Worm (Caenorhabditis elegans) whole organism, L4 larva: ENCODE results near the gene F39H12.1.

ENCODE experiments used
- F26F4.8 ChIP-seq: fragments of 200-800 bp; sonication (Bioruptor generic); conservative IDR thresholded peaks from 2 replicates; pipeline ENCODE4 v1.3.6; 2022; ENCODE audit warnings: missing genetic modification characterization, missing compliant biosample characterization
- F44E2.7 ChIP-seq: fragments of 200-800 bp; sonication (Bioruptor generic); IDR thresholded peaks from 2 replicates; pipeline ENCODE4 v2.1.2; 2022; ENCODE audit warnings: missing genetic modification characterization, missing compliant biosample characterization
- R02D3.7 ChIP-seq: fragments of 150-350 bp; sonication (generic microtip); optimal IDR thresholded peaks from 3 replicates; lab custom pipeline; 2014; ENCODE audit warnings: missing biosample characterization, missing genetic modification characterization
- T26A8.4 ChIP-seq: fragments of 200-800 bp; sonication (Bioruptor generic); IDR thresholded peaks from 2 replicates; pipeline ENCODE4 v1.3.6; 2022; ENCODE audit warnings: missing genetic modification characterization, missing compliant biosample characterization
- Y105C5A.15 ChIP-seq: fragments of 200-800 bp; sonication (Bioruptor generic); IDR thresholded peaks from 2 replicates; pipeline ENCODE4 v1.3.6; 2022; ENCODE audit warnings: missing genetic modification characterization, missing compliant biosample characterization
- Y48G9A.11 ChIP-seq: fragments of 200-800 bp; sonication (Bioruptor generic); IDR thresholded peaks from 2 replicates; pipeline ENCODE4 v1.3.6; 2022; ENCODE audit warnings: missing genetic modification reagents, missing genetic modification characterization, missing compliant biosample characterization
- aha-1 ChIP-seq: fragments of 150-350 bp; peaks from one replicate; lab custom pipeline; 2014; ENCODE audit warnings: missing biosample characterization, missing genetic modification characterization
- arid-1 ChIP-seq: fragments of 200-800 bp; sonication (Bioruptor generic); conservative IDR thresholded peaks from 2 replicates; pipeline ENCODE4 v1.3.6; 2022; ENCODE audit warnings: missing genetic modification reagents, missing genetic modification characterization, missing compliant biosample characterization
- attf-4 ChIP-seq: sonication (generic microtip); optimal IDR thresholded peaks from 3 replicates; lab custom pipeline; 2017; ENCODE audit warnings: missing biosample characterization, missing genetic modification characterization
- ceh-32 ChIP-seq: sonication (generic microtip); optimal IDR thresholded peaks from 2 replicates; lab custom pipeline; 2016; ENCODE audit warnings: mild to moderate bottlenecking, missing genetic modification characterization, missing compliant biosample characterization; ENCODE audit not compliant: poor library complexity
- ceh-44 ChIP-seq: fragments of 200-800 bp; sonication (Bioruptor generic); IDR thresholded peaks from 2 replicates; pipeline ENCODE4 v1.3.6; 2022; ENCODE audit warnings: missing genetic modification reagents, missing genetic modification characterization, missing compliant biosample characterization
- cey-2 ChIP-seq: sonication (generic microtip); optimal IDR thresholded peaks from 3 replicates; lab custom pipeline; 2017; ENCODE audit warnings: missing genetic modification characterization, mild to moderate bottlenecking, missing compliant biosample characterization, antibody characterized with exemption, borderline replicate concordance; ENCODE audit not compliant: insufficient read depth
- ctbp-1 ChIP-seq: fragments of 200-800 bp; sonication (Bioruptor generic); IDR thresholded peaks from 2 replicates; pipeline ENCODE4 v1.3.6; 2022; ENCODE audit warnings: missing genetic modification reagents, missing genetic modification characterization, missing compliant biosample characterization
- egl-27 ChIP-seq: sonication (generic microtip); optimal IDR thresholded peaks from 3 replicates; lab custom pipeline; 2017; ENCODE audit warnings: missing biosample characterization, missing genetic modification reagents, missing genetic modification characterization
- hmg-1.1 ChIP-seq: fragments of 200-800 bp; sonication (Bioruptor generic); IDR thresholded peaks from 2 replicates; pipeline ENCODE4 v1.3.6; 2022; ENCODE audit warnings: missing genetic modification reagents, missing genetic modification characterization, missing compliant biosample characterization
- lin-13 ChIP-seq: fragments of 150-350 bp; optimal IDR thresholded peaks from 2 replicates; lab custom pipeline; 2014; ENCODE audit warnings: missing biosample characterization, missing genetic modification reagents, missing genetic modification characterization
- lin-29 ChIP-seq: fragments of 200-800 bp; sonication (Bioruptor generic); IDR thresholded peaks from 2 replicates; pipeline ENCODE4 v1.3.6; 2022; ENCODE audit warnings: missing genetic modification reagents, missing genetic modification characterization, missing compliant biosample characterization
- lsy-2 ChIP-seq, 2 experiments: fragments of 150-350 bp in 1 of 2; sonication (generic microtip) in 1 of 2; optimal IDR thresholded peaks; 2 replicates each; lab custom pipeline; 2014 to 2017; ENCODE audit warnings: missing biosample characterization in 2 of 2, missing genetic modification characterization in 2 of 2
- nhr-28 ChIP-seq: fragments of 150-350 bp; optimal IDR thresholded peaks from 2 replicates; lab custom pipeline; 2014; ENCODE audit warnings: missing biosample characterization, missing genetic modification characterization
- nhr-42 ChIP-seq: fragments of 200-800 bp; sonication (Bioruptor generic); IDR thresholded peaks from 2 replicates; pipeline ENCODE4 v1.3.6; 2022; ENCODE audit warnings: missing genetic modification characterization, missing compliant biosample characterization
- nhr-77 ChIP-seq: fragments of 150-350 bp; optimal IDR thresholded peaks from 2 replicates; lab custom pipeline; 2014; ENCODE audit warnings: missing biosample characterization, missing genetic modification characterization
- php-3 ChIP-seq: fragments of 200-800 bp; sonication (Bioruptor generic); IDR thresholded peaks from 2 replicates; pipeline ENCODE4 v1.3.6; 2022; ENCODE audit warnings: missing genetic modification reagents, missing genetic modification characterization, missing compliant biosample characterization
- spr-3 ChIP-seq: fragments of 200-800 bp; sonication (Bioruptor generic); optimal IDR thresholded peaks from 2 replicates; lab custom pipeline; 2018; ENCODE audit warnings: mild to moderate bottlenecking, missing genetic modification characterization, missing compliant biosample characterization
- unc-62 ChIP-seq, 3 experiments: fragments of 150-350 bp in 1 of 3; sonication (generic microtip); optimal IDR thresholded peaks in 2 of 3; peaks in 1 of 3; 1 replicate in 1 of 3; 2 replicates in 2 of 3; lab custom pipeline; 2014 to 2017; ENCODE audit warnings: missing biosample characterization in 3 of 3, missing genetic modification characterization in 3 of 3, missing genetic modification reagents in 3 of 3, missing genotype in 1 of 3
- zag-1 ChIP-seq: fragments of 150-350 bp; optimal IDR thresholded peaks from 2 replicates; lab custom pipeline; 2014; ENCODE audit warnings: missing biosample characterization, missing genetic modification characterization
- ztf-7 ChIP-seq: fragments of 150-350 bp; optimal IDR thresholded peaks from 2 replicates; lab custom pipeline; 2014; ENCODE audit warnings: missing biosample characterization, missing genetic modification characterization

F39H12.1 gene

ce11 chrX:876935-877334 lies 42.4 kb downstream of the F39H12.1 start, which contains the start of gene ZC13.1 (continued):
- TF ChIP-seq Y105C5A.15 (GFP tag; lab: Robert Waterston, UW) (no peak), R02D3.7 (tag; lab: Kevin White, UChicago) (no peak), zag-1 (tag; lab: Kevin White, UChicago) (no peak), T26A8.4 (GFP tag; lab: Robert Waterston, UW) (no peak), spr-3 (GFP tag; lab: Kevin White, UChicago) (no peak), php-3 (GFP tag; lab: Robert Waterston, UW) (no peak), lin-13 (GFP tag; lab: Kevin White, UChicago) (peak; percentile 45), cey-2 (tag; lab: Kevin White, UChicago) (no peak), egl-27 (tag; lab: Kevin White, UChicago) (no peak), F44E2.7 (GFP tag; lab: Robert Waterston, UW) (no peak), lsy-2 (tag; optimal IDR thresholded peaks at IDR 0.05; lab: Kevin White, UChicago) (peak in 1 of 2 experiments; percentile 81), ctbp-1 (GFP tag; lab: Robert Waterston, UW) (no peak), lin-29 (GFP tag; lab: Robert Waterston, UW) (no peak), ceh-32 (tag; lab: Kevin White, UChicago) (no peak), ztf-7 (tag; lab: Kevin White, UChicago) (no peak), nhr-42 (GFP tag; lab: Robert Waterston, UW) (no peak), attf-4 (no peak), hmg-1.1 (GFP tag; lab: Robert Waterston, UW) (peak; percentile 80), nhr-28 (tag; lab: Kevin White, UChicago) (peak; percentile 84)

ce11 chrX:880367-880766 lies 45.8 kb downstream of the F39H12.1 start, which contains the start of gene ZC13.2:
Gene ZC13.2 (plus strand): TSS chrX:880667.
- TF ChIP-seq Y48G9A.11 (GFP tag; lab: Robert Waterston, UW): no peak
- TF ChIP-seq lin-13 (GFP tag; lab: Kevin White, UChicago): no peak
- no peak for TF ChIP-seq nhr-77 (tag; lab: Kevin White, UChicago)
- TF ChIP-seq ceh-44: no peak
- TF ChIP-seq arid-1: no peak
- TF ChIP-seq F26F4.8: no peak
- TF ChIP-seq unc-62 (GFP tag; optimal IDR thresholded peaks at IDR 0.05 in 1 of 2; lab: Kevin White, UChicago): peak in 1 of 2 experiments; percentile 66
- no peak for TF ChIP-seq unc-62 (tag; optimal IDR thresholded peaks at IDR 0.05; lab: Kevin White, UChicago)
- TF ChIP-seq aha-1 (tag; lab: Kevin White, UChicago): peak; percentile 6
